Worm (Caenorhabditis elegans): Measurements from ENCODE around the gene srt-55.

Gene srt-55

ce11 chrIII:10096525-10096972, 9.7 kb downstream of the srt-55 start (continued):
- TF ChIP-seq fkh-4 (tag; optimal IDR thresholded peaks at IDR 0.05; ENCODE audit: borderline replicate concordance) = peak; percentile 52
- peak; percentile 90 to 94 for TF ChIP-seq lsy-2 (tag; optimal IDR thresholded peaks at IDR 0.05)
- TF ChIP-seq dpl-1 (GFP tag; optimal IDR thresholded peaks at IDR 0.05) = peak; percentile 73 to 76 (median 73)
- TF ChIP-seq lin-35 (GFP tag; optimal IDR thresholded peaks at IDR 0.05) = peak; percentile 80
- peak in 1 of 2 experiments; percentile 54 for TF ChIP-seq ztf-11 (tag; optimal IDR thresholded peaks at IDR 0.05)
- TF ChIP-seq swsn-7 (tag; optimal IDR thresholded peaks at IDR 0.05) = peak; percentile 93
- TF ChIP-seq lin-13 (GFP tag; optimal IDR thresholded peaks at IDR 0.05) = peak; percentile 85
- peak; percentile 25 for TF ChIP-seq unc-130 (tag; optimal IDR thresholded peaks at IDR 0.05)
- no peak for TF ChIP-seq nhr-76 (tag; optimal IDR thresholded peaks at IDR 0.05)
- TF ChIP-seq zag-1 (tag; optimal IDR thresholded peaks at IDR 0.05) = peak; percentile 28
- TF ChIP-seq F16B12.6 (tag; optimal IDR thresholded peaks at IDR 0.05) = peak; percentile 65
- no peak for TF ChIP-seq tlp-1 (tag; optimal IDR thresholded peaks at IDR 0.05)
- no peak for TF ChIP-seq ceh-63 (GFP tag; optimal IDR thresholded peaks at IDR 0.05)
- TF ChIP-seq egl-13 (tag; optimal IDR thresholded peaks at IDR 0.05) = peak; percentile 76
- TF ChIP-seq fkh-10 (GFP tag; optimal IDR thresholded peaks at IDR 0.05) = peak; percentile 64
- TF ChIP-seq aly-2 (tag; optimal IDR thresholded peaks at IDR 0.05) = peak; percentile 78
- TF ChIP-seq mef-2 (tag; optimal IDR thresholded peaks at IDR 0.05) = peak; percentile 79
- peak; percentile 79 for TF ChIP-seq irx-1 (tag; optimal IDR thresholded peaks at IDR 0.05)
- TF ChIP-seq pax-3 (tag; optimal IDR thresholded peaks at IDR 0.05) = peak; percentile 53
- TF ChIP-seq nhr-84 (tag; optimal IDR thresholded peaks at IDR 0.05) = no peak
- peak; percentile 26 for TF ChIP-seq sox-4 (tag; optimal IDR thresholded peaks at IDR 0.05)
- no peak for TF ChIP-seq Y116A8C.19 (tag; optimal IDR thresholded peaks at IDR 0.05; ENCODE audit: borderline replicate concordance)
- TF ChIP-seq C16A3.4 (tag; optimal IDR thresholded peaks at IDR 0.05) = no peak
- TF ChIP-seq mdl-1 (tag; optimal IDR thresholded peaks at IDR 0.05) = peak; percentile 88 to 97
- TF ChIP-seq jun-1 (tag; optimal IDR thresholded peaks at IDR 0.05) = peak; percentile 90
- TF ChIP-seq egl-27 (tag; optimal IDR thresholded peaks at IDR 0.05) = peak; percentile 65 to 85
- no peak for TF ChIP-seq vab-15 (tag; optimal IDR thresholded peaks at IDR 0.05)
- peak; percentile 75 for TF ChIP-seq isw-1 (GFP tag; IDR thresholded peaks at IDR 0.05)
- TF ChIP-seq hpl-2 (GFP tag; optimal IDR thresholded peaks at IDR 0.05) = no peak
- no peak; the same call in 1 of the 2 replicates for TF ChIP-seq ceh-88 (GFP tag; IDR thresholded peaks at IDR 0.05)
- TF ChIP-seq C34B4.2 (tag; optimal IDR thresholded peaks at IDR 0.05) = no peak
- TF ChIP-seq lir-3 (tag; optimal IDR thresholded peaks at IDR 0.05; ENCODE audit: poor library complexity) = peak; percentile 80
- TF ChIP-seq ztf-4 (tag; optimal IDR thresholded peaks at IDR 0.05) = peak; percentile 54
- TF ChIP-seq unc-98 (GFP tag; IDR thresholded peaks at IDR 0.05) = no peak; the same call in 1 of the 2 replicates
- peak; percentile 86 for TF ChIP-seq ceh-8 (GFP tag; optimal IDR thresholded peaks at IDR 0.05)
- TF ChIP-seq nhr-71 (tag; optimal IDR thresholded peaks at IDR 0.05) = peak; percentile 97
- TF ChIP-seq aha-1 (tag; optimal IDR thresholded peaks at IDR 0.05) = no peak
- TF ChIP-seq zip-4 (GFP tag; optimal IDR thresholded peaks at IDR 0.05) = peak; percentile 24
- peak in 1 of 6 experiments; percentile 30 for TF ChIP-seq elt-3 (tag; optimal IDR thresholded peaks at IDR 0.05)
- peak; percentile 94 for TF ChIP-seq tbx-2 (tag; optimal IDR thresholded peaks at IDR 0.05)
- TF ChIP-seq rnt-1 (tag; optimal IDR thresholded peaks at IDR 0.05) = peak; percentile 91
- TF ChIP-seq lin-14 (GFP tag; optimal IDR thresholded peaks at IDR 0.05) = peak; percentile 99
- peak; percentile 87 for TF ChIP-seq nhr-11 (tag; optimal IDR thresholded peaks at IDR 0.05)
- peak; percentile 92 for TF ChIP-seq dsc-1 (tag; optimal IDR thresholded peaks at IDR 0.05)

All from whole organism, L1 larva.